Worm (Caenorhabditis elegans) whole organism, late embryonic: Measurements from ENCODE around the gene Y39A1A.10.

ENCODE experiments used
- C08G9.2 ChIP-seq: sonication (generic microtip); optimal IDR thresholded peaks from 2 replicates; lab custom pipeline; 2016; ENCODE audit warnings: mild to moderate bottlenecking, missing genetic modification characterization, moderate library complexity, missing compliant biosample characterization
- C38D4.7 ChIP-seq: fragments of 200-800 bp; sonication (Bioruptor generic); optimal IDR thresholded peaks from 2 replicates; lab custom pipeline; 2018; ENCODE audit warnings: mild to moderate bottlenecking, missing genetic modification characterization, moderate library complexity, missing compliant biosample characterization
- F13H6.1 ChIP-seq: sonication (generic microtip); optimal IDR thresholded peaks from 2 replicates; lab custom pipeline; 2016; ENCODE audit warnings: missing genetic modification characterization, missing compliant biosample characterization
- K09A11.1 ChIP-seq: sonication (generic microtip); optimal IDR thresholded peaks from 2 replicates; lab custom pipeline; 2017; ENCODE audit warnings: antibody characterized with exemption, mild to moderate bottlenecking, missing genetic modification characterization, missing compliant biosample characterization; ENCODE audit not compliant: insufficient read depth
- T23F11.4 ChIP-seq: fragments of 200-800 bp; sonication (Bioruptor generic); optimal IDR thresholded peaks from 2 replicates; lab custom pipeline; 2018; ENCODE audit warnings: mild to moderate bottlenecking, missing genetic modification characterization, missing compliant biosample characterization
- ahr-1 ChIP-seq: sonication (generic microtip); optimal IDR thresholded peaks from 2 replicates; lab custom pipeline; 2016; ENCODE audit warnings: missing genetic modification characterization, missing compliant biosample characterization
- ceh-14 ChIP-seq: sonication (generic microtip); optimal IDR thresholded peaks from 2 replicates; lab custom pipeline; 2016; ENCODE audit warnings: missing genotype, missing genetic modification characterization, missing compliant biosample characterization
- ceh-18 ChIP-seq: sonication (generic microtip); optimal IDR thresholded peaks from 2 replicates; lab custom pipeline; 2016; ENCODE audit warnings: missing genetic modification characterization, missing compliant biosample characterization
- ceh-19 ChIP-seq: fragments of 200-800 bp; sonication (Bioruptor generic); optimal IDR thresholded peaks from 2 replicates; lab custom pipeline; 2018; ENCODE audit warnings: mild to moderate bottlenecking, missing genetic modification characterization, missing compliant biosample characterization
- ceh-22 ChIP-seq: sonication (generic microtip); optimal IDR thresholded peaks from 2 replicates; lab custom pipeline; 2017; ENCODE audit warnings: missing biosample characterization, missing genetic modification characterization
- ceh-24 ChIP-seq: sonication (generic microtip); optimal IDR thresholded peaks from 2 replicates; lab custom pipeline; 2016; ENCODE audit warnings: mild to moderate bottlenecking, missing genetic modification characterization, missing compliant biosample characterization
- ceh-30 ChIP-seq: fragments of 150-350 bp; optimal IDR thresholded peaks from 2 replicates; lab custom pipeline; 2014; ENCODE audit warnings: missing biosample characterization, missing genetic modification characterization
- ceh-31 ChIP-seq: sonication (generic microtip); optimal IDR thresholded peaks from 2 replicates; lab custom pipeline; 2016; ENCODE audit warnings: missing genetic modification characterization, missing compliant biosample characterization
- ceh-34 ChIP-seq: sonication (generic microtip); optimal IDR thresholded peaks from 2 replicates; lab custom pipeline; 2016; ENCODE audit warnings: mild to moderate bottlenecking, missing genetic modification characterization, missing compliant biosample characterization
- ceh-48 ChIP-seq: sonication (generic microtip); optimal IDR thresholded peaks from 2 replicates; lab custom pipeline; 2016; ENCODE audit warnings: missing genetic modification characterization, inconsistent platforms, missing compliant biosample characterization
- ceh-9 ChIP-seq: sonication (generic microtip); optimal IDR thresholded peaks from 2 replicates; lab custom pipeline; 2016; ENCODE audit warnings: mild to moderate bottlenecking, missing genetic modification characterization, inconsistent platforms, missing compliant biosample characterization
- dmd-4 ChIP-seq: sonication (generic microtip); optimal IDR thresholded peaks from 2 replicates; lab custom pipeline; 2016; ENCODE audit warnings: borderline replicate concordance, missing genetic modification characterization, missing compliant biosample characterization
- ets-4 ChIP-seq: sonication (generic microtip); optimal IDR thresholded peaks from 2 replicates; lab custom pipeline; 2016; ENCODE audit warnings: missing genetic modification characterization, missing compliant biosample characterization
- gmeb-2 ChIP-seq: sonication (generic microtip); optimal IDR thresholded peaks from 2 replicates; lab custom pipeline; 2016; ENCODE audit warnings: missing genetic modification characterization, inconsistent platforms, missing compliant biosample characterization
- hlh-13 ChIP-seq: fragments of 200-800 bp; sonication (Bioruptor generic); optimal IDR thresholded peaks from 2 replicates; lab custom pipeline; 2018; ENCODE audit warnings: mild to moderate bottlenecking, missing genetic modification characterization, missing compliant biosample characterization
- hlh-30 ChIP-seq: sonication (generic microtip); optimal IDR thresholded peaks from 2 replicates; lab custom pipeline; 2017; ENCODE audit warnings: antibody characterized with exemption, missing genetic modification characterization, missing compliant biosample characterization; ENCODE audit not compliant: insufficient read depth
- hlh-6 ChIP-seq: sonication (generic microtip); optimal IDR thresholded peaks from 2 replicates; lab custom pipeline; 2016; ENCODE audit warnings: missing genotype, missing genetic modification characterization, missing compliant biosample characterization
- lin-11 ChIP-seq: fragments of 200-800 bp; sonication (Bioruptor generic); optimal IDR thresholded peaks from 2 replicates; lab custom pipeline; 2018; ENCODE audit warnings: mild to moderate bottlenecking, missing genetic modification characterization, missing compliant biosample characterization
- madf-2 ChIP-seq: sonication (generic microtip); optimal IDR thresholded peaks from 2 replicates; lab custom pipeline; 2017; ENCODE audit warnings: missing genetic modification characterization, missing compliant biosample characterization
- mec-3 ChIP-seq: sonication (generic microtip); optimal IDR thresholded peaks from 2 replicates; lab custom pipeline; 2016; ENCODE audit warnings: borderline replicate concordance, missing genetic modification characterization, missing compliant biosample characterization
- nfya-1 ChIP-seq: sonication (generic microtip); optimal IDR thresholded peaks from 2 replicates; lab custom pipeline; 2017; ENCODE audit warnings: missing genetic modification characterization, mild to moderate bottlenecking, missing compliant biosample characterization, antibody characterized with exemption, moderate library complexity
- nhr-11 ChIP-seq: fragments of 150-350 bp; optimal IDR thresholded peaks from 2 replicates; lab custom pipeline; 2014; ENCODE audit warnings: missing biosample characterization, missing genetic modification characterization
- nhr-232 ChIP-seq: sonication (generic microtip); optimal IDR thresholded peaks from 2 replicates; lab custom pipeline; 2016; ENCODE audit warnings: missing genetic modification characterization, missing compliant biosample characterization
- npax-4 ChIP-seq: sonication (generic microtip); optimal IDR thresholded peaks from 2 replicates; lab custom pipeline; 2016; ENCODE audit warnings: missing genetic modification characterization, missing compliant biosample characterization
- odd-2 ChIP-seq: sonication (generic microtip); optimal IDR thresholded peaks from 2 replicates; lab custom pipeline; 2017; ENCODE audit warnings: antibody characterized with exemption, mild to moderate bottlenecking, missing genetic modification characterization, missing compliant biosample characterization
- pag-3 ChIP-seq: sonication (generic microtip); optimal IDR thresholded peaks from 2 replicates; lab custom pipeline; 2016; ENCODE audit warnings: missing compliant biosample characterization, missing genetic modification characterization, borderline replicate concordance
- pat-9 ChIP-seq: fragments of 200-800 bp; sonication (Bioruptor generic); optimal IDR thresholded peaks from 2 replicates; lab custom pipeline; 2018; ENCODE audit warnings: mild to moderate bottlenecking, missing genetic modification characterization, moderate library complexity, missing compliant biosample characterization
- pax-1 ChIP-seq: fragments of 150-350 bp; optimal IDR thresholded peaks from 2 replicates; lab custom pipeline; 2014; ENCODE audit warnings: missing biosample characterization, missing genetic modification characterization
- pqm-1 ChIP-seq: sonication (generic microtip); optimal IDR thresholded peaks from 2 replicates; lab custom pipeline; 2016; ENCODE audit warnings: missing genetic modification characterization, missing compliant biosample characterization
- pros-1 ChIP-seq: fragments of 150-350 bp; optimal IDR thresholded peaks from 2 replicates; lab custom pipeline; 2014; ENCODE audit warnings: missing biosample characterization, missing genetic modification reagents, missing genetic modification characterization
- ref-2 ChIP-seq: sonication (generic microtip); optimal IDR thresholded peaks from 2 replicates; lab custom pipeline; 2016; ENCODE audit warnings: missing genetic modification characterization, missing compliant biosample characterization
- rnt-1 ChIP-seq: sonication (generic microtip); optimal IDR thresholded peaks from 2 replicates; lab custom pipeline; 2016; ENCODE audit warnings: missing genetic modification characterization, missing compliant biosample characterization
- sox-4 ChIP-seq: sonication (generic microtip); optimal IDR thresholded peaks from 2 replicates; lab custom pipeline; 2017; ENCODE audit warnings: mild to moderate bottlenecking, missing genetic modification characterization, inconsistent platforms, missing compliant biosample characterization
- syd-9 ChIP-seq: sonication (generic microtip); optimal IDR thresholded peaks from 2 replicates; lab custom pipeline; 2016; ENCODE audit warnings: mild to moderate bottlenecking, missing genetic modification characterization, moderate library complexity, missing compliant biosample characterization
- tbx-2 ChIP-seq: sonication (generic microtip); optimal IDR thresholded peaks from 2 replicates; lab custom pipeline; 2016; ENCODE audit warnings: missing genetic modification characterization, missing compliant biosample characterization
- tbx-7 ChIP-seq: sonication (generic microtip); optimal IDR thresholded peaks from 2 replicates; lab custom pipeline; 2016; ENCODE audit warnings: missing genotype, missing genetic modification characterization, missing compliant biosample characterization
- ttx-3 ChIP-seq: sonication (generic microtip); optimal IDR thresholded peaks from 2 replicates; lab custom pipeline; 2016; ENCODE audit warnings: missing genetic modification reagents, missing genetic modification characterization, missing compliant biosample characterization
- unc-3 ChIP-seq, 2 experiments: fragments of 200-800 bp in 1 of 2; sonication (Bioruptor generic) in 1 of 2; sonication (generic microtip) in 1 of 2; conservative IDR thresholded peaks in 1 of 2; optimal IDR thresholded peaks in 1 of 2; 2 replicates each; pipeline versions ENCODE4 v1.3.6 to Lab custom; 2016 to 2022; ENCODE audit warnings: missing compliant biosample characterization in 2 of 2, missing genetic modification characterization in 2 of 2, missing genetic modification reagents in 1 of 2
- unc-42 ChIP-seq: sonication (generic microtip); optimal IDR thresholded peaks from 2 replicates; lab custom pipeline; 2016; ENCODE audit warnings: missing genotype, missing genetic modification characterization, missing compliant biosample characterization
- unc-55 ChIP-seq: sonication (generic microtip); optimal IDR thresholded peaks from 2 replicates; lab custom pipeline; 2017; ENCODE audit warnings: missing biosample characterization, missing genetic modification reagents, missing genetic modification characterization
- unc-86 ChIP-seq: sonication (generic microtip); optimal IDR thresholded peaks from 2 replicates; lab custom pipeline; 2016; ENCODE audit warnings: missing genetic modification characterization, missing compliant biosample characterization

Y39A1A.10 gene

ce11 chrIII:10596387-10596786, 36.1 kb upstream of the Y39A1A.10 start, which contains the start of gene Y39A1A.3:
Gene Y39A1A.3 (minus strand): TSS chrIII:10596487.
- TF ChIP-seq ttx-3 (tag; lab: Kevin White, UChicago) = no peak
- TF ChIP-seq pax-1 = no peak
- TF ChIP-seq rnt-1 (tag; lab: Kevin White, UChicago) = no peak
- TF ChIP-seq ref-2 (tag; lab: Kevin White, UChicago) = no peak
- no peak for TF ChIP-seq ceh-22
- TF ChIP-seq nfya-1 (tag; lab: Kevin White, UChicago) = no peak
- TF ChIP-seq C38D4.7 (GFP tag; lab: Kevin White, UChicago) = no peak
- no peak for TF ChIP-seq ceh-19 (GFP tag; lab: Kevin White, UChicago)
- TF ChIP-seq tbx-2 (tag; lab: Kevin White, UChicago) = no peak
- no peak for TF ChIP-seq tbx-7 (tag; lab: Kevin White, UChicago)
- TF ChIP-seq nhr-11 (tag; lab: Kevin White, UChicago) = no peak
- TF ChIP-seq ceh-24 (tag; lab: Kevin White, UChicago) = no peak

- TF ChIP-seq ahr-1 (tag; lab: Kevin White, UChicago) = no peak
- no peak for TF ChIP-seq lin-11 (tag; lab: Kevin White, UChicago)
- TF ChIP-seq pros-1 (tag; lab: Kevin White, UChicago) = no peak
- TF ChIP-seq pat-9 = no peak
- TF ChIP-seq gmeb-2 (tag; lab: Kevin White, UChicago) = no peak
- no peak for TF ChIP-seq pqm-1 (tag; lab: Kevin White, UChicago)
- TF ChIP-seq C08G9.2 (tag; lab: Kevin White, UChicago) = no peak
- TF ChIP-seq ceh-34 (tag; lab: Kevin White, UChicago) = no peak
- no peak for TF ChIP-seq npax-4
- peak; percentile 45 for TF ChIP-seq ceh-31 (tag; lab: Kevin White, UChicago)
- TF ChIP-seq ceh-22 = no peak
- no peak for TF ChIP-seq K09A11.1 (tag; lab: Kevin White, UChicago)
- TF ChIP-seq unc-3 (GFP tag; conservative IDR thresholded peaks at IDR 0.05; lab: Robert Waterston, UW) = no peak
- TF ChIP-seq unc-3 (tag; optimal IDR thresholded peaks at IDR 0.05; lab: Kevin White, UChicago) = no peak
- no peak for TF ChIP-seq tbx-7 (tag; lab: Kevin White, UChicago)
- no peak for TF ChIP-seq nhr-232
- no peak for TF ChIP-seq syd-9 (tag; lab: Kevin White, UChicago)
- peak; percentile 5 for TF ChIP-seq ceh-18
- TF ChIP-seq ceh-30 = no peak
- no peak for TF ChIP-seq C38D4.7 (GFP tag; lab: Kevin White, UChicago)
- TF ChIP-seq sox-4 (tag; lab: Kevin White, UChicago) = no peak
- no peak for TF ChIP-seq ceh-48 (tag; lab: Kevin White, UChicago)
- TF ChIP-seq ceh-9 = no peak
- no peak for TF ChIP-seq nhr-11 (tag; lab: Kevin White, UChicago)
- TF ChIP-seq unc-55 (GFP tag; lab: Kevin White, UChicago) = no peak
- TF ChIP-seq odd-2 (tag; lab: Kevin White, UChicago) = no peak
- TF ChIP-seq ceh-19 (GFP tag; lab: Kevin White, UChicago) = no peak
- no peak for TF ChIP-seq dmd-4
- TF ChIP-seq rnt-1 (tag; lab: Kevin White, UChicago) = no peak
- TF ChIP-seq unc-42 (tag; lab: Kevin White, UChicago) = peak; percentile 34
- TF ChIP-seq pag-3 (tag; lab: Kevin White, UChicago) = no peak
- no peak for TF ChIP-seq unc-86 (tag; lab: Kevin White, UChicago)
- peak; percentile 11 for TF ChIP-seq nfya-1 (tag; lab: Kevin White, UChicago)
- TF ChIP-seq hlh-30 (tag; lab: Kevin White, UChicago) = peak; percentile 98
- no peak for TF ChIP-seq ttx-3 (tag; lab: Kevin White, UChicago)
- no peak for TF ChIP-seq madf-2 (tag; lab: Kevin White, UChicago)
- no peak for TF ChIP-seq ets-4 (tag; lab: Kevin White, UChicago)
- no peak for TF ChIP-seq F13H6.1 (tag; lab: Kevin White, UChicago)
- TF ChIP-seq ceh-14 (tag; lab: Kevin White, UChicago) = peak; percentile 4
- no peak for TF ChIP-seq mec-3
- TF ChIP-seq hlh-6 = no peak
- no peak for TF ChIP-seq T23F11.4 (GFP tag; lab: Kevin White, UChicago)
- no peak for TF ChIP-seq hlh-13 (GFP tag; lab: Kevin White, UChicago)
Measured at ce11 chrIII:10599699-10600098, 32.8 kb upstream of the Y39A1A.10 start.
